Fruit fly (Drosophila melanogaster): ENCODE data around the gene CG32625.

CG32625 gene

DNA sequence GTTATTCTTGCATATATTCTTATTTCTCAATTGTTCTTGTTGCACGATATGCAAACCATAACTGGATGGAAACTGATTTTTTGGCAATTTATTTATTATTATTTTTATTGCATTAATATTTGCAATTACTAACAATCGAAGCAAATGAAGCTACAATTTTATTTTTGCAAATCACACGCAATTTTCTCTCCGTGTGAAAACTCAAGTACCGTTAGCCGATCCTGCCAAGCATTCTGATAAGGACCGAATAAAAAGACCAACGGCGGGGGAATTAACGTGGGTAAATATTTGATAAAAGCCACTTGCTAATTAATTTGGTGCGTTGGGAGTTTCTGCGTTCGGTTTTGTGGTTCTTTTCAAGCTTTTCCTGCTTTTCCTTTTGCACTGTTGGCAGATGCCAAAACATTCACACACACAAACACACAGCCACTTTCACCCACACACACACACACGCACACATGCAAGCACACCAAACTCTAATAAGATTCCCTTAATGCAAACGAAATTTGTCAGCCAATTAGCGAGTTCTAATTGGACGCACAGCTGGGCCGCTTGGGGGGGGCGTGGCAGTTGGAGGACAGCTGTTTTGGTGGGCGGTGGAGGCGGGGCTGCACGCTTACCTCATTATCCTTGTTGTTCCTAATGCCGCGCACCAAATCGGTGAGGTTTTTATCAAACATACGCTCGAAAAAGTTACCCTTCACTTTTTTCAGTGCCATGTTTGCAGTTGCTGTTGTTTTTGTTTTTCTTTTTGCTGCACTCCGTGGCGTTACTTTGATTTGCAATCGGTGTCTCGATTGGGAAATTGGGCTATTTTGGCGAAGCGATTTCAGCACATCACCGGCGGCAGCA is 21.1 kb downstream of the CG32625 start (continued):
- no peak for TF ChIP-seq CG6276 (GFP tag; optimal IDR thresholded peaks at IDR 0.05)
- no peak for TF ChIP-seq CG7368 (GFP tag; optimal IDR thresholded peaks at IDR 0.05)
- no peak for TF ChIP-seq CG11762 (GFP tag; optimal IDR thresholded peaks at IDR 0.05; ENCODE audit: insufficient read depth)
- TF ChIP-seq CG1621 (tag; optimal IDR thresholded peaks at IDR 0.05), result no peak
- no peak for TF ChIP-seq acj6 (GFP tag; optimal IDR thresholded peaks at IDR 0.05)
- peak in 1 of 2 experiments; percentile 12 for TF ChIP-seq salr (GFP tag; optimal IDR thresholded peaks at IDR 0.05)
- no peak for TF ChIP-seq Ets21C (GFP tag; optimal IDR thresholded peaks at IDR 0.05)
- TF ChIP-seq Hr39 (GFP tag; optimal IDR thresholded peaks at IDR 0.05), result no peak
- no peak for TF ChIP-seq spab (GFP tag; optimal IDR thresholded peaks at IDR 0.05)
- TF ChIP-seq CG3032 (tag; optimal IDR thresholded peaks at IDR 0.05), result no peak
- TF ChIP-seq cyc (GFP tag; optimal IDR thresholded peaks at IDR 0.05), result no peak
- no peak for TF ChIP-seq CG8319 (GFP tag; optimal IDR thresholded peaks at IDR 0.05)
- no peak for TF ChIP-seq CG32006 (GFP tag; optimal IDR thresholded peaks at IDR 0.05)
- no peak for TF ChIP-seq esn (GFP tag; optimal IDR thresholded peaks at IDR 0.05)
- TF ChIP-seq CG34406 (GFP tag; optimal IDR thresholded peaks at IDR 0.05), result no peak
- no peak for TF ChIP-seq Eip75B (GFP tag; optimal IDR thresholded peaks at IDR 0.05)
- TF ChIP-seq net (GFP tag; optimal IDR thresholded peaks at IDR 0.05), result no peak
- no peak for TF ChIP-seq CG8119 (GFP tag; IDR thresholded peaks at IDR 0.05)
- peak; percentile 9 for TF ChIP-seq achi (GFP tag; optimal IDR thresholded peaks at IDR 0.05)
- no peak for TF ChIP-seq vri (GFP tag; optimal IDR thresholded peaks at IDR 0.05)
- TF ChIP-seq CG9139 (GFP tag; optimal IDR thresholded peaks at IDR 0.05), result no peak
- TF ChIP-seq CG11294 (GFP tag; IDR thresholded peaks at IDR 0.05), result no peak

- peak; percentile 77; the same call in 2 of the 3 replicates for TF ChIP-seq CG8119 (GFP tag; IDR thresholded peaks at IDR 0.05)
- TF ChIP-seq esn (GFP tag; optimal IDR thresholded peaks at IDR 0.05), result peak; percentile 48
- peak; percentile 67 for TF ChIP-seq Hr4 (GFP tag; optimal IDR thresholded peaks at IDR 0.05)
- TF ChIP-seq Ets96B (tag; optimal IDR thresholded peaks at IDR 0.05), result peak; percentile 3
- TF ChIP-seq CG11294 (GFP tag; IDR thresholded peaks at IDR 0.05), result 0 out of 2 replicates have a peak, but pooled peaks have one; percentile 37
- TF ChIP-seq CG6808 (GFP tag; optimal IDR thresholded peaks at IDR 0.05), result no peak
- TF ChIP-seq CG1621 (tag; optimal IDR thresholded peaks at IDR 0.05), result no peak
- TF ChIP-seq salr (GFP tag; optimal IDR thresholded peaks at IDR 0.05), result peak in 1 of 2 experiments; percentile 56
- TF ChIP-seq CG3032 (tag; optimal IDR thresholded peaks at IDR 0.05), result peak; percentile 28
- peak; percentile 64 for TF ChIP-seq Gug (GFP tag; IDR thresholded peaks at IDR 0.05)
- TF ChIP-seq CG10631 (GFP tag; optimal IDR thresholded peaks at IDR 0.05), result peak; percentile 41
- peak; percentile 70 for TF ChIP-seq CG15336 (GFP tag; IDR thresholded peaks at IDR 0.05)
- TF ChIP-seq Eip93F (GFP tag; optimal IDR thresholded peaks at IDR 0.05), result no peak
Observed at dm6 chrX:13734866-13735265, 21.8 kb downstream of the CG32625 start.

dm6 chrX:13721934-13722333 is 34.7 kb downstream of the CG32625 start, which contains the start of the genes Mrgn1 and mus101:
Mrgn1 (minus strand) TSS chrX:13721977.
mus101 (plus strand) TSS chrX:13722246.
- TF ChIP-seq CG9139 (GFP tag; optimal IDR thresholded peaks at IDR 0.05) (no peak), net (GFP tag; optimal IDR thresholded peaks at IDR 0.05) (no peak), CG15336 (GFP tag; IDR thresholded peaks at IDR 0.05) (no peak), Gug (GFP tag; IDR thresholded peaks at IDR 0.05) (no peak), Hr38 (GFP tag; optimal IDR thresholded peaks at IDR 0.05) (no peak), acj6 (GFP tag; optimal IDR thresholded peaks at IDR 0.05) (no peak), CG11902 (GFP tag; optimal IDR thresholded peaks at IDR 0.05) (no peak), CG8319 (GFP tag; optimal IDR thresholded peaks at IDR 0.05) (no peak)

dm6 chrX:13717982-13718402 is 38.6 kb downstream of the CG32625 start, which contains the start of gene Nadsyn:
Nadsyn (minus strand) TSS chrX:13718285.
- no peak for TF ChIP-seq dac (GFP tag; optimal IDR thresholded peaks at IDR 0.05)
- peak; percentile 30 for TF ChIP-seq esn (GFP tag; optimal IDR thresholded peaks at IDR 0.05)
- TF ChIP-seq vri (GFP tag; optimal IDR thresholded peaks at IDR 0.05), result no peak
- TF ChIP-seq lz (GFP tag; optimal IDR thresholded peaks at IDR 0.05), result no peak
- TF ChIP-seq Eip78C (GFP tag), result peak; percentile 46
- TF ChIP-seq CG11902 (GFP tag; optimal IDR thresholded peaks at IDR 0.05), result no peak
